Worm (Caenorhabditis elegans): ENCODE data around the gene ser-2.

- peak; percentile 67 for TF ChIP-seq pha-4 (tag; optimal IDR thresholded peaks at IDR 0.05)
- TF ChIP-seq ceh-83 (GFP tag; optimal IDR thresholded peaks at IDR 0.05) = no peak
- no peak for TF ChIP-seq blmp-1 (tag; optimal IDR thresholded peaks at IDR 0.05)
- TF ChIP-seq lsy-2 (tag; optimal IDR thresholded peaks at IDR 0.05) = no peak
- no peak for TF ChIP-seq unc-62 (GFP tag; optimal IDR thresholded peaks at IDR 0.05)
- no peak for TF ChIP-seq nhr-76 (tag; optimal IDR thresholded peaks at IDR 0.05)
- TF ChIP-seq elt-3 (tag; optimal IDR thresholded peaks at IDR 0.05) = no peak
Measured at ce11 chrX:15279301-15279700, 23.5 kb downstream of the ser-2 start.
